Fruit fly (Drosophila melanogaster): Measurements from ENCODE around the gene CG4558.

Gene CG4558

DNA sequence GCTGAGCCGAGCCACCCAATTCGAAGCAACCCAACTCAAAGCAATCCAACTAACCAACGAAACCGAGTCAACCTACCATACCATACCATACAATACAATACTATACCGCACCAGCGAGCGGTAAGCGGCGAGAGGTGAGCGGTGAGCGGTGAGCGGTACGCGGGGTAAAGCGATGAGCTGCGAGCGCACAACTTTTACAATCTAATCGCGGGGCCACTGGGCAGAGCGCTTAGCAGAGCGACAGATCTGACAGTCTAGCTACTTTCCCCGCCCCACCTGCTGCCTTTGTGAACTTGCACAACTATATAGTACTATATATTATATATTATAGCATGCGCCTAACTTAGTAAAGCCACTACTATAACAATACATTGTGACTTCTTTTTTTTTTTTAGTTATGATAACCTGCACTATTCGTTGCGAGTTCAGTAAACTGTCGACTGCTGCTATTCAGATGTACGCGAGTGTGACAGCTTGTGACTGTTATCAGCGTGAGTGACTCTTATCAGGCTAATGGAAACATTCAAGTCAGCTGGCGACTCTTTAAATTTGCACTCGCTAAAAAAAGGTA lies 48.8 kb upstream of the CG4558 start (continued):
- TF ChIP-seq chinmo (GFP tag; IDR thresholded peaks at IDR 0.05; ENCODE audit: partially characterized antibody) (peak; percentile 82; the same call in 3 of the 4 replicates), CG31365 (tag; optimal IDR thresholded peaks at IDR 0.05) (no peak), CG8765 (GFP tag; IDR thresholded peaks at IDR 0.05) (no peak), chif (GFP tag; optimal IDR thresholded peaks at IDR 0.05) (no peak), HHEX (GFP tag; optimal IDR thresholded peaks at IDR 0.05) (no peak), CG4854 (GFP tag; optimal IDR thresholded peaks at IDR 0.05) (no peak), CoRest (tag; optimal IDR thresholded peaks at IDR 0.05) (peak; percentile 18), abd-A (tag; optimal IDR thresholded peaks at IDR 0.05) (peak; percentile 28), B-H2 (GFP tag; optimal IDR thresholded peaks at IDR 0.05) (peak; percentile 20), CG16779 (GFP tag; IDR thresholded peaks at IDR 0.05) (no peak), CkIIα-i1 (GFP tag; IDR thresholded peaks at IDR 0.05) (no peak), Drgx (GFP tag; IDR thresholded peaks at IDR 0.05) (peak; percentile 47; the same call in 1 of the 2 replicates), odd (GFP tag; optimal IDR thresholded peaks at IDR 0.05) (peak; percentile 43), CG4328 (GFP tag; optimal IDR thresholded peaks at IDR 0.05) (peak; percentile 3), pnt (GFP tag; optimal IDR thresholded peaks at IDR 0.05) (no peak), grn (GFP tag; optimal IDR thresholded peaks at IDR 0.05) (peak; percentile 33), Atf-2 (GFP tag; optimal IDR thresholded peaks at IDR 0.05) (no peak), sob (GFP tag; IDR thresholded peaks at IDR 0.05) (no peak; the same call in 1 of the 2 replicates), jigr1 (GFP tag; IDR thresholded peaks at IDR 0.05) (no peak), CG15011 (GFP tag; optimal IDR thresholded peaks at IDR 0.05) (no peak), Atf3 (GFP tag; optimal IDR thresholded peaks at IDR 0.05) (no peak), Med (GFP tag) (peak; percentile 74), CG1603 (tag; optimal IDR thresholded peaks at IDR 0.05) (no peak), ssp (GFP tag; IDR thresholded peaks at IDR 0.05) (no peak), CG7745 (tag; optimal IDR thresholded peaks at IDR 0.05) (no peak), Atf6 (GFP tag; IDR thresholded peaks at IDR 0.05) (peak; percentile 60; the same call in 1 of the 2 replicates), CG7963 (GFP tag; IDR thresholded peaks at IDR 0.05; ENCODE audit: partially characterized antibody) (no peak), CG12104 (GFP tag; optimal IDR thresholded peaks at IDR 0.05) (no peak), org-1 (GFP tag; optimal IDR thresholded peaks at IDR 0.05) (no peak), CG15073 (GFP tag; optimal IDR thresholded peaks at IDR 0.05) (no peak), nom (GFP tag; optimal IDR thresholded peaks at IDR 0.05) (no peak), pfk (GFP tag; optimal IDR thresholded peaks at IDR 0.05) (no peak), hkb (optimal IDR thresholded peaks at IDR 0.05) (no peak), hkb (GFP tag; IDR thresholded peaks at IDR 0.05) (0 out of 2 replicates have a peak, but pooled peaks have one; percentile 10), gem (tag; optimal IDR thresholded peaks at IDR 0.05) (peak; percentile 68), Max (GFP tag; optimal IDR thresholded peaks at IDR 0.05) (no peak), Sry-β (GFP tag; optimal IDR thresholded peaks at IDR 0.05) (peak; percentile 88), CG17568 (GFP tag; optimal IDR thresholded peaks at IDR 0.05) (peak; percentile 33), CG17829 (tag; optimal IDR thresholded peaks at IDR 0.05) (no peak), croc (GFP tag; conservative IDR thresholded peaks at IDR 0.05) (no peak; the same call in 2 of the 3 replicates), dysf (GFP tag; IDR thresholded peaks at IDR 0.05) (peak; percentile 37; the same call in 1 of the 3 replicates), twi (tag; optimal IDR thresholded peaks at IDR 0.05) (no peak), CG14014 (GFP tag; IDR thresholded peaks at IDR 0.05) (no peak), Mad (GFP tag; optimal IDR thresholded peaks at IDR 0.05) (no peak), Fer3 (tag; optimal IDR thresholded peaks at IDR 0.05) (no peak), pros (GFP tag; optimal IDR thresholded peaks at IDR 0.05) (no peak), schlank (tag; optimal IDR thresholded peaks at IDR 0.05) (no peak), crol (GFP tag; IDR thresholded peaks at IDR 0.05) (peak; percentile 100), Pdp1 (GFP tag; optimal IDR thresholded peaks at IDR 0.05) (peak in 1 of 2 experiments; percentile 8), ac (GFP tag; optimal IDR thresholded peaks at IDR 0.05) (no peak)

Data from whole organism, embryonic.